Worm (Caenorhabditis elegans) whole organism, young adult: Measurements from ENCODE around the gene C04C3.7.
A peak's percentile ranks its signal among the peaks of the same experiment; 100 is the strongest.
"Not testable (repeated sequence)": the region's sequence is repeated elsewhere in the genome, so short reads cannot be mapped to it uniquely, and the experiment has no call there.

Experiments
- B0336.3 ChIP-seq: fragments of 200-800 bp; sonication (Bioruptor generic); IDR thresholded peaks from 2 replicates; pipeline ENCODE4 v1.3.6; 2022; ENCODE audit warnings: missing genetic modification characterization, missing compliant biosample characterization
- D2030.7 ChIP-seq: fragments of 200-800 bp; sonication (Bioruptor generic); IDR thresholded peaks from 2 replicates; pipeline ENCODE4 v1.3.6; 2022; ENCODE audit warnings: missing genetic modification reagents, missing genetic modification characterization, missing compliant biosample characterization
- F57C9.4 ChIP-seq: sonication (generic microtip); optimal IDR thresholded peaks from 2 replicates; lab custom pipeline; 2017; ENCODE audit warnings: mild to moderate bottlenecking, missing genetic modification characterization, missing compliant biosample characterization
- T26A5.8 ChIP-seq: sonication (generic microtip); optimal IDR thresholded peaks from 2 replicates; lab custom pipeline; 2016; ENCODE audit warnings: missing genetic modification characterization, missing compliant biosample characterization
- ama-1 ChIP-seq, 3 experiments: fragments of 150-350 bp in 1 of 3; sonication (generic microtip) in 2 of 3; optimal IDR thresholded peaks; 2 replicates each; lab custom pipeline; 2014 to 2018; ENCODE audit warnings: missing biosample characterization in 2 of 3, missing genetic modification characterization in 2 of 3, missing genetic modification reagents in 2 of 3
- athp-1 ChIP-seq: sonication (generic microtip); optimal IDR thresholded peaks from 2 replicates; lab custom pipeline; 2017; ENCODE audit warnings: mild to moderate bottlenecking, missing genetic modification characterization, missing compliant biosample characterization
- attf-3 ChIP-seq: fragments of 200-800 bp; sonication (Bioruptor generic); conservative IDR thresholded peaks from 2 replicates; pipeline ENCODE4 v1.3.6; 2022; ENCODE audit warnings: missing genetic modification reagents, missing genetic modification characterization, missing compliant biosample characterization
- attf-6 ChIP-seq: fragments of 200-800 bp; sonication (Bioruptor generic); IDR thresholded peaks from 2 replicates; pipeline ENCODE4 v1.3.6; 2022; ENCODE audit warnings: missing genetic modification reagents, missing genetic modification characterization, missing compliant biosample characterization
- bed-1 ChIP-seq: fragments of 200-800 bp; sonication (Bioruptor generic); IDR thresholded peaks from 2 replicates; pipeline ENCODE4 v1.3.6; 2022; ENCODE audit warnings: missing genetic modification reagents, missing genetic modification characterization, missing compliant biosample characterization
- bed-2 ChIP-seq: fragments of 200-800 bp; sonication (Bioruptor generic); IDR thresholded peaks from 2 replicates; pipeline ENCODE4 v1.3.6; 2022; ENCODE audit warnings: missing genetic modification reagents, missing genetic modification characterization, missing compliant biosample characterization
- ceh-27 ChIP-seq: fragments of 200-800 bp; sonication (Bioruptor generic); optimal IDR thresholded peaks from 2 replicates; lab custom pipeline; 2018; ENCODE audit warnings: mild to moderate bottlenecking, missing genetic modification characterization, moderate library complexity, missing compliant biosample characterization
- ceh-91 ChIP-seq: fragments of 200-800 bp; sonication (Bioruptor generic); IDR thresholded peaks from 2 replicates; pipeline ENCODE4 v1.3.6; 2022; ENCODE audit warnings: missing genetic modification reagents, missing genetic modification characterization, missing compliant biosample characterization
- dox-1 ChIP-seq: fragments of 200-800 bp; sonication (Bioruptor generic); IDR thresholded peaks from 2 replicates; pipeline ENCODE4 v1.3.6; 2022; ENCODE audit warnings: missing genetic modification reagents, missing genetic modification characterization, missing compliant biosample characterization
- dpl-1 ChIP-seq: fragments of 150-350 bp; optimal IDR thresholded peaks from 2 replicates; lab custom pipeline; 2014; ENCODE audit warnings: missing biosample characterization, missing genetic modification reagents, missing genetic modification characterization
- egl-44 ChIP-seq: fragments of 200-800 bp; sonication (Bioruptor generic); IDR thresholded peaks from 2 replicates; pipeline ENCODE4 v1.3.6; 2022; ENCODE audit warnings: missing genetic modification reagents, missing genetic modification characterization, missing compliant biosample characterization
- egrh-3 ChIP-seq: fragments of 200-800 bp; sonication (Bioruptor generic); IDR thresholded peaks from 2 replicates; pipeline ENCODE4 v1.3.6; 2022; ENCODE audit warnings: missing genetic modification reagents, missing genetic modification characterization, missing compliant biosample characterization
- ets-4 ChIP-seq: fragments of 200-800 bp; sonication (Bioruptor generic); optimal IDR thresholded peaks from 2 replicates; lab custom pipeline; 2018; ENCODE audit warnings: mild to moderate bottlenecking, missing genetic modification characterization, missing compliant biosample characterization
- him-1 ChIP-seq: sonication (generic microtip); optimal IDR thresholded peaks from 2 replicates; lab custom pipeline; 2016; ENCODE audit warnings: missing genotype, missing genetic modification reagents, missing genetic modification characterization, missing compliant biosample characterization
- hlh-12 ChIP-seq: sonication (generic microtip); optimal IDR thresholded peaks from 2 replicates; lab custom pipeline; 2016; ENCODE audit warnings: missing genetic modification characterization, missing compliant biosample characterization
- let-607 ChIP-seq, 2 experiments: fragments of 200-800 bp in 1 of 2; sonication (Bioruptor generic) in 1 of 2; sonication (generic microtip) in 1 of 2; optimal IDR thresholded peaks; 2 replicates each; lab custom pipeline; 2016 to 2018; ENCODE audit warnings: mild to moderate bottlenecking in 2 of 2, missing compliant biosample characterization in 2 of 2, missing genetic modification characterization in 2 of 2, moderate library complexity in 2 of 2, missing genotype in 1 of 2
- madf-3 ChIP-seq: fragments of 200-800 bp; sonication (Bioruptor generic); IDR thresholded peaks from 2 replicates; pipeline ENCODE4 v1.3.6; 2022; ENCODE audit warnings: missing genetic modification reagents, missing genetic modification characterization, missing compliant biosample characterization
- mcd-1 ChIP-seq: fragments of 200-800 bp; sonication (Bioruptor generic); IDR thresholded peaks from 2 replicates; pipeline ENCODE4 v1.3.6; 2022; ENCODE audit warnings: missing genetic modification reagents, missing genetic modification characterization, missing compliant biosample characterization
- nfyb-1 ChIP-seq: fragments of 200-800 bp; sonication (Bioruptor generic); IDR thresholded peaks from 2 replicates; pipeline ENCODE4 v1.3.6; 2022; ENCODE audit warnings: missing genetic modification reagents, missing genetic modification characterization, missing compliant biosample characterization
- sea-2 ChIP-seq: fragments of 200-800 bp; sonication (Bioruptor generic); IDR thresholded peaks from 2 replicates; pipeline ENCODE4 v1.3.6; 2022; ENCODE audit warnings: missing genetic modification characterization, missing compliant biosample characterization
- sptf-2 ChIP-seq: fragments of 200-800 bp; sonication (Bioruptor generic); optimal IDR thresholded peaks from 2 replicates; lab custom pipeline; 2018; ENCODE audit warnings: mild to moderate bottlenecking, missing genetic modification characterization, missing compliant biosample characterization
- tbp1 ChIP-seq: fragments of 200-800 bp; sonication (Bioruptor generic); optimal IDR thresholded peaks from 2 replicates; lab custom pipeline; 2018; ENCODE audit warnings: mild to moderate bottlenecking, missing genetic modification characterization, missing compliant biosample characterization
- tlf-1 ChIP-seq: fragments of 200-800 bp; sonication (Bioruptor generic); optimal IDR thresholded peaks from 2 replicates; lab custom pipeline; 2018; ENCODE audit warnings: mild to moderate bottlenecking, missing genetic modification characterization, missing compliant biosample characterization
- unc-130 ChIP-seq: sonication (generic microtip); optimal IDR thresholded peaks from 2 replicates; lab custom pipeline; 2016; ENCODE audit warnings: missing genetic modification reagents, missing genetic modification characterization, missing compliant biosample characterization
- zfh-2 ChIP-seq: fragments of 200-800 bp; sonication (Bioruptor generic); conservative IDR thresholded peaks from 2 replicates; pipeline ENCODE4 v1.3.6; 2022; ENCODE audit warnings: missing genetic modification reagents, missing genetic modification characterization, missing compliant biosample characterization
- ztf-26 ChIP-seq: sonication (generic microtip); optimal IDR thresholded peaks from 2 replicates; lab custom pipeline; 2017; ENCODE audit warnings: missing genetic modification characterization, missing compliant biosample characterization
- ztf-6 ChIP-seq: fragments of 200-800 bp; sonication (Bioruptor generic); IDR thresholded peaks from 2 replicates; pipeline ENCODE4 v1.3.6; 2022; ENCODE audit warnings: missing genetic modification reagents, missing genetic modification characterization, missing compliant biosample characterization

C04C3.7 gene

DNA sequence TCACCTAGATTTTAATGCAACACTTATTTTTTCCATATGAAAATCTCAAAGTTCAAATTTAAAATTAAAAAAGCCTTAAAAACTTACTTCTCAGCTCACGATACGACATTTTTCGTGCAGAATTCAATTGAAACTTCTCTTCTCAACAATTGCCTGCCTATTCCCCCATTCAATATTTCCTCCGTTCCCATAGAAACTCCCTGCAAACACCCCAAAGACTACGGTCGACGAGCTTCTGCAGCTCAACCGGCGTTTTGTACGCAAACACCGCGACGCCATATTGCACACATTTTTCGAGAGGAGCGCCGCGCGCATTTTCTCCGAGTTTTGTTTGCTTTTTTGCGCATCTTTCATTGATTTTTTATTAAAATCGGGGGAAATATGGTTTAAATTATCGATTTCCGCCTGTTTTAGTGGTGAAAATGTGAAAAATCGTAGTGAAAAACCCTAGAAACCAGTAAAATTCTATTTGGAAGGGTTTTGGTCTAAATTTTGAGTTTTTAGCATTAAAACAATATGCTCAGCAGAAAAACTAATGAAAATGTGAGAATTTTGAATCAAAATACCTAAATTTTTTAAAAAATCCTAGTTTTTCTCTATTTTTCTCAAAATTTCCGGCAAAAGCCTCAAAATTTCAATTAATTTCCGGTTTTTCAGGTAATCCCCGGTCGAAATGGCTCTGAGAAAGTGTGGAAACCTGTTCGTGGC is 34.1 kb downstream of the C04C3.7 start, which contains the start of the genes dyf-3 and pdhb-1 (continued):
- no peak for TF ChIP-seq ceh-91 (GFP tag; lab: Robert Waterston, UW)
- TF ChIP-seq, all 124 proteins: peak for 8

DNA sequence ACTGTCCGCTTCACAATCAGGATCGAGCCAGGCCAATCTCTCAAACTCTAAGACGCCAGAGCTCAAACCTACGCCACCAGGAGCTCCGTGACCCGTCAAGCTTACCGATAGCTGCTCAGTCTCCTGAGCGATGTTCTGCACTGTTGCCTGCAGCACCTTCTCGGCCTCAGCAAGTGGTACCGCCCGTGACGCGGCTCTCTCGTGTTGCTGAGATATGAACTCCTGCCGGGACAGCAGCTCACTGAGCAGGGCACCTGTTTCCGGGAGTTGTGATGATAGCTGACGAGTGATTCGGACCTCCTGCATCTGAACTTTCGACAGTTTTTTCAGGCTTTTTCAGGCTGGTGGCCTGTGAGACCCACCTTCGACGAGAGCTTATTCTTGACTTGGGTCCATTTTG is 35.2 kb downstream of the C04C3.7 start:
- TF ChIP-seq zfh-2 (GFP tag; lab: Robert Waterston, UW) (peak; percentile 62; the same call in 1 of the 2 replicates), unc-130 (no peak), bed-2 (GFP tag; lab: Robert Waterston, UW) (0 out of 2 replicates have a peak, but pooled peaks have one; percentile 26), ztf-26 (tag; lab: Kevin White, UChicago) (no peak), egrh-3 (GFP tag; lab: Robert Waterston, UW) (peak; percentile 50; the same call in 1 of the 2 replicates)

DNA sequence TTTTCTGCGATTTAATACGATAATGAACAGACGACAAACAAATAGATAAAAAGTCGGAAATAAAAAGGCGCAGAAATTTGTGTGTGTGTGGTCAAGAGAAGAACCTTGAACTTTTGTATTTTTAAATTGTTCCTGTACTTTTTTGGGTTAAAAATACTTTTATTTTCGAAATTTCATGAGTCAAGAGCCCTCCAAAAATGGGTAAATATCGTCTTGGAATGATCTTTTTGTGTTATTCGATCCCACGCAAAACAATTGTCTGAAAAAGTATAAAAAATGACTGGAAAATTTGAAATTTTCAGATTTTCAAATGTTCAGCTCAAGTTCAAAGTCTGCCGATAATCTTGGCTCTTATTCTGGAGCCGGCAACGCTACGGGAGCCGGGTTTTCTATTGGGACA is 37.7 kb downstream of the C04C3.7 start, which contains the start of gene C04C3.14:
Gene C04C3.14, plus strand, starts transcription at position 301 of the 400 bp plus-strand sequence.
- TF ChIP-seq mcd-1 (GFP tag; lab: Robert Waterston, UW) = no peak
- TF ChIP-seq, all 124 proteins: peak for 0

DNA sequence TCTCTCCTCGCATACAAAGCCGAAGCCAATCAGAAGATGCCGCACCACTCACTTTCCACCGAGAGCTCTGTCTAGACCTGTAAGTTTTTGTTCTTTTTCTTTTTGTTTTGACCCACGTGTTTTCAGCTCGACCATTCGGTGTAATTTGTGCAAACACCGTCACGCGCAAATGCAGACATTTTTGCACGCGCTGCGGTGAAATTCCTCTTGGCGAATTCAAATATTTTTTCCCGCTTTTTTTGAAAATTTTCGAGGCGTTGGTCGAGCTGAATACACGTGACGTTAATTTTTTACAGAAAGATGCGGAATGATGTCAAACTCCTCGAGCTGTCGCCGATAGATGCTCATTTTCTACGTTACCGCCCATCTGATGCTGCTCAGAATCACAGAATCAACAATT is 39.2 kb downstream of the C04C3.7 start, which contains the start of gene C04C3.4:
Gene C04C3.4, plus strand, starts transcription at position 301 of the 400 bp plus-strand sequence.
- not testable (repeated sequence) for TF ChIP-seq ets-4 (GFP tag; lab: Kevin White, UChicago); T26A5.8; dox-1

DNA sequence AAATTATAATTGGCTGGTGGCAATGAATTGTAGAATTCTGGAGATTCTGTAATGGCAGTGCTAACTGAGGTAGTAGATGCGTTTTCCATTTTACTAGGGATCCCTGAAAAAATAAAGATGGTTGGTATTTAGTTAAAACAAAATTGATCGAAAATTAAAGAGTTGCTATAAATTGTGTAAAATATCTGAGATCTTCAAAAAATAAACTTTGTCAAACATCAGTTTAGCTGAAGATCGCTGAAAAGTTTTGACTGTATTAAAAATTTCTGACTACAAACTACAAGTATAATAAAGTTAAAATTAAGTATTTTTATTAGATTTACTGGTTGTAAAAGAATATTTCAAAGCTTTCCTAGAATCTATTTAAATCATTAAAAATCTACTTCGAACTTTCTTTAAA is 43.3 kb downstream of the C04C3.7 start, which contains the start of gene B0546.5:
Gene B0546.5, minus strand, starts transcription at position 101 of the 400 bp plus-strand sequence.
- not testable (repeated sequence) for TF ChIP-seq ztf-6 (GFP tag; lab: Robert Waterston, UW); egl-44 (GFP tag; lab: Robert Waterston, UW); sptf-2 (GFP tag; lab: Kevin White, UChicago)

DNA sequence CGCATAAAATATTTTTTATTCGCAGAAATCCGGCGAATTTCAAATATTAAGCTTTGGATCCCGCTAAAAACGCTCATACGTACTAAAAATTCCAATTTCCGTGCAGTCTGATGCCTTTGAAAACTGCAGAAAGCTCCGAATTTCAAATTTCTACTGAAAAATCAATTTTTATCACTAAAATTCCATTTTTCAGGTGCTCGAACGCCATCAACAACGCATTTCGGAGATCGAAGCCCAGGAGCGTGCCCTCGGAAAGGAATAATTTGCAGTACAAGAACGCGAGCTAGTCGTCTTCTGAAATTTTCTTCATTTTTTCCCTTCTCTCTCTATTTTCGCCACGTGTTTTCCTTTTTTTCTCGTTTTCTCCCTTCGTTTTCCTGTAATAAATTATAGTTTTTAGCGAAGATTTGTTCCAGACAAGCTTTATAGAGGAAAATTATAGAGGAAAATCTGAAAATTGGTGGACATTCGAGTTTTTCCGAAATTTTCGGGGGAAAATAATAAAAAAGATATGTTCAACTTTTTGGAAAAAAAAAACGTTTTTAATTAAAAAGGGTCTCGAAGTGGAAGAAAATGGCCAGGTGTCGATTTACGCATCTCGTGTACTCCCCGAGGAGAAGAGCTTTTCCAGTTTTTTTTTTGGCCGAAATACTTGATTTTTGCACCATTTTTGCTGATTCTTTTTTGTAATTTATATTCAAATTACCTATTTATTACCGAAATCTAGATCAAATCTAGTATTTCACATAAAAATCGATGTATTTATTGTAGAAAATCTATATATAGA is 46.6 kb downstream of the C04C3.7 start:
- TF ChIP-seq tlf-1 (GFP tag; lab: Kevin White, UChicago) (peak; percentile 4), B0336.3 (GFP tag; lab: Robert Waterston, UW) (peak; percentile 45; the same call in 1 of the 2 replicates), ceh-27 (GFP tag; lab: Kevin White, UChicago) (no peak), attf-6 (GFP tag; lab: Robert Waterston, UW) (no peak), let-607 (tag; optimal IDR thresholded peaks at IDR 0.05; lab: Kevin White, UChicago) (peak in 1 of 2 experiments; percentile 13), ama-1 (optimal IDR thresholded peaks at IDR 0.05; lab: Kevin White, UChicago) (no peak), ama-1 (GFP tag; optimal IDR thresholded peaks at IDR 0.05; lab: Kevin White, UChicago) (peak in 1 of 2 experiments; percentile 47)
- TF ChIP-seq, all 124 proteins: peak for 4

DNA sequence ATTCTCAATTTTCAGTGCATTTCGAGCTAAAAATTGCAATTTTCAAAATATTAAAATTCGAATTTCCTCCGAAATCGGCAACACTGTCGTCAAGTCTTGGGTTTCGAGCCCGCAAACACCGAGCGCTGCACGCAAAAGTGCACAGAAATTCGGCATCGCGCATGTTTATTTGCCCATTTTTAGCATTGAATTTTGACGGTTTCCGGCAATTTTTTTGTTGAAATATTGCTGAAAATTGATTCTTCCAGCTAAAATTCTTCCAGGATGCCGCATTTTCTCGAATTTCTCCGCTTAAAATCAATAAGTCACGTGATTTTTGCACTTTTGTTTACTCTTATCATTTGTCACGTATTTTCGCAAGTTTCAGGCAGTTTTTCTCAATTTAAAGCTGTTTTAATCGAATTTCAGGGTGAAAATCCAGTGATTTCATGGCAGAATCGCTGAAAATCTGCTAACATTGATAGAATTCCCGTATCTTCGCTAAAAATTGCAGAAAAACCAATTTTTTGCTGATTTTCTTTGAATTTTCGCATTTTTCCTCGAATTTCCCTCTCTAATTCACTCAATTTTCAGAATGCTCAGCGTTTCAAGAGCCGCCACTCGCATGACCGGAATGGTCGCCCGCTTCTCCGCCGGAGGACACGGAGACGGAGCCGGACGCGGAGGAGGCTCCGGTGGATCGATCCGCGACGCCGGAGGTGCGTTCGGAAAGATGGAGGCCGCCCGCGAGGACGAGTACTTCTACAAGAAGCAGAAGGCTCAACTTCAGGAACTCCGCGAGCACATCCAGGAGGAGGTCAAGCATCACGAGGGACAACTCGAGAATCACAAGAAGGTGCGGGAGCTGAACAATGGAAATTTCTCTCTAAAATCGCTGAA is 47.7 kb downstream of the C04C3.7 start, which contains the start of gene mai-2:
Gene mai-2, plus strand, starts transcription at position 574 of the 879 bp plus-strand sequence.
- TF ChIP-seq F57C9.4 (tag; lab: Kevin White, UChicago) (no peak), hlh-12 (tag; lab: Kevin White, UChicago) (no peak), madf-3 (GFP tag; lab: Robert Waterston, UW) (no peak), attf-3 (GFP tag; lab: Robert Waterston, UW) (0 out of 2 replicates have a peak, but pooled peaks have one; percentile 10), dpl-1 (peak; percentile 43), sea-2 (no peak), athp-1 (tag; lab: Kevin White, UChicago) (no peak), ztf-6 (GFP tag; lab: Robert Waterston, UW) (no peak), nfyb-1 (GFP tag; lab: Robert Waterston, UW) (peak; percentile 35; the same call in 1 of the 2 replicates), him-1 (no peak), bed-1 (GFP tag; lab: Robert Waterston, UW) (no peak), tbp1 (GFP tag; lab: Kevin White, UChicago) (peak; percentile 25), D2030.7 (no peak; the same call in 1 of the 2 replicates)
